Fruit fly (Drosophila melanogaster): ENCODE measurements around the gene nkd.

nkd gene

DNA sequence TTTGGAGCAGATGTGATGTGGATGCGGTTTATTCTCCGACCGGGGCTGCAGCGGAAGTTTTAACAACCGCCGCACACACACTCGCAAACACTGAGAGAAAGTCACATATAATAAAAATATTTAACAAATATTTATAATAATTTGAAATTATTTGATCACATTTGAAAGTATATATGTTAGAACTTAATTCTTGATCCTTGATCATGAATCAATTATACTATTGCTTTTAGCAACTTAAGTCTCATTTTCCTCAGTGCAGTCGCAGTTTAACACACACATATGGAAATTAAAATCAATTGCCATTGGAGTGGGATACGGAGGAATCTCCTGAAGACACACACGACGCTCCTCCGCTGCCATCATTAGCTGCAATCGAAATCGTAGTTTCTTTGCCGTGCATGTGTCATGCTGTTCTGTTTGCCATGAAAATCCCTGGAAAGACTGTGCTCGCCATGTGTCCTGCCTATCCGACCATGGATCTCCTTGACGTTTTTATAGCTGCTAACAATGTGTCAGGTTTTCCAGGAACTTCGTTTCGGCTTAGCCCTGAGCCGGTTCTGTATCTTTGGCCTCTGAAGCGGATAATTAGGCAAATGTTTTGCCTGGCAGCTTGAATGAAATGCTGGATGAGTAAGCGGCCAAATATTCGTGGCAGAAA, 12.0 kb downstream of the nkd start (continued):
- TF ChIP-seq dmrt11E (tag; optimal IDR thresholded peaks at IDR 0.05) (peak; percentile 96), CG10274 (GFP tag; optimal IDR thresholded peaks at IDR 0.05) (peak; percentile 11), CG12769 (tag; optimal IDR thresholded peaks at IDR 0.05) (no peak), CG17385 (GFP tag; optimal IDR thresholded peaks at IDR 0.05) (peak; percentile 61), CG10209 (GFP tag; optimal IDR thresholded peaks at IDR 0.05) (peak; percentile 80), CG30403 (GFP tag; optimal IDR thresholded peaks at IDR 0.05) (peak; percentile 54), CG3163 (GFP tag; optimal IDR thresholded peaks at IDR 0.05) (no peak), CG2116 (GFP tag; optimal IDR thresholded peaks at IDR 0.05) (peak; percentile 28), Lhr (GFP tag; optimal IDR thresholded peaks at IDR 0.05) (peak; percentile 38), odd (GFP tag; optimal IDR thresholded peaks at IDR 0.05) (peak; percentile 38), hbn (GFP tag; IDR thresholded peaks at IDR 0.05; ENCODE audit: partially characterized antibody) (no peak), grn (GFP tag; optimal IDR thresholded peaks at IDR 0.05) (no peak), en (GFP tag; optimal IDR thresholded peaks at IDR 0.05) (no peak), Dref (GFP tag; IDR thresholded peaks at IDR 0.05) (no peak), abd-A (tag; optimal IDR thresholded peaks at IDR 0.05) (no peak), Oli (tag; optimal IDR thresholded peaks at IDR 0.05) (peak; percentile 79), da (GFP tag; optimal IDR thresholded peaks at IDR 0.05) (no peak), nom (GFP tag; optimal IDR thresholded peaks at IDR 0.05) (peak; percentile 56), CG3407 (GFP tag; optimal IDR thresholded peaks at IDR 0.05) (peak; percentile 57), Sox100B (GFP tag; optimal IDR thresholded peaks at IDR 0.05) (peak; percentile 70), bcd (GFP tag; optimal IDR thresholded peaks at IDR 0.05) (peak; percentile 53), pros (GFP tag; optimal IDR thresholded peaks at IDR 0.05) (peak; percentile 46), vnd (GFP tag; IDR thresholded peaks at IDR 0.05; ENCODE audit: partially characterized antibody) (no peak), esg (GFP tag; conservative IDR thresholded peaks at IDR 0.05) (peak; percentile 55), cas (GFP tag; IDR thresholded peaks at IDR 0.05) (no peak), Gug (GFP tag; IDR thresholded peaks at IDR 0.05) (peak; percentile 33; the same call in 1 of the 4 replicates), CG1603 (tag; optimal IDR thresholded peaks at IDR 0.05) (peak; percentile 33), Camta (GFP tag; optimal IDR thresholded peaks at IDR 0.05) (no peak), CG7357 (GFP tag; IDR thresholded peaks at IDR 0.05) (peak; percentile 44; the same call in 1 of the 3 replicates), Myb (GFP tag; optimal IDR thresholded peaks at IDR 0.05) (no peak), CG1647 (GFP tag; optimal IDR thresholded peaks at IDR 0.05) (no peak), CG2678 (tag; optimal IDR thresholded peaks at IDR 0.05) (peak; percentile 80), CG8765 (GFP tag; IDR thresholded peaks at IDR 0.05) (peak; percentile 80; the same call in 1 of the 2 replicates), CG4617 (GFP tag; optimal IDR thresholded peaks at IDR 0.05; ENCODE audit: borderline replicate concordance) (peak; percentile 18), ttk (GFP tag; IDR thresholded peaks at IDR 0.05) (peak; percentile 59; the same call in 1 of the 2 replicates), Max (GFP tag; optimal IDR thresholded peaks at IDR 0.05) (peak; percentile 54), vvl (GFP tag; IDR thresholded peaks at IDR 0.05) (peak; percentile 82), CG10321 (GFP tag; IDR thresholded peaks at IDR 0.05) (no peak), bsh (GFP tag; optimal IDR thresholded peaks at IDR 0.05) (peak; percentile 63 to 91), Med (GFP tag) (peak; percentile 73), lab (GFP tag; optimal IDR thresholded peaks at IDR 0.05) (peak; percentile 31), Ptx1 (GFP tag; IDR thresholded peaks at IDR 0.05) (peak; percentile 62), zfh1 (GFP tag; IDR thresholded peaks at IDR 0.05) (peak; percentile 89), CG3726 (GFP tag; IDR thresholded peaks at IDR 0.05) (peak; percentile 44; the same call in 1 of the 3 replicates), CG6689 (GFP tag; IDR thresholded peaks at IDR 0.05) (peak; percentile 84), CG18011 (GFP tag; optimal IDR thresholded peaks at IDR 0.05) (no peak), pan (optimal IDR thresholded peaks at IDR 0.05) (no peak), pan (GFP tag; optimal IDR thresholded peaks at IDR 0.05 in 1 of 2, IDR thresholded peaks at IDR 0.05 in 1 of 2) (peak in 1 of 2 experiments; percentile 48), CG17361 (GFP tag; IDR thresholded peaks at IDR 0.05) (peak; percentile 89)
